Worm (Caenorhabditis elegans) whole organism, L3 larva: ENCODE data around the gene F33E11.3.

ENCODE experiments used
- R02D3.7 ChIP-seq: fragments of 150-350 bp; optimal IDR thresholded peaks from 2 replicates; lab custom pipeline; 2014; ENCODE audit warnings: missing biosample characterization, missing genetic modification characterization
- ama-1 ChIP-seq: fragments of 150-350 bp; optimal IDR thresholded peaks from 2 replicates; lab custom pipeline; 2018
- ceh-28 ChIP-seq: fragments of 150-350 bp; optimal IDR thresholded peaks from 2 replicates; lab custom pipeline; 2014; ENCODE audit warnings: missing biosample characterization, missing genetic modification reagents, missing genetic modification characterization
- ceh-82 ChIP-seq: fragments of 150-350 bp; optimal IDR thresholded peaks from 2 replicates; lab custom pipeline; 2014; ENCODE audit warnings: missing biosample characterization, missing genetic modification characterization
- ceh-9 ChIP-seq: sonication (generic microtip); optimal IDR thresholded peaks from 2 replicates; lab custom pipeline; 2018; ENCODE audit warnings: missing biosample characterization, missing genetic modification characterization
- daf-12 ChIP-seq: fragments of 150-350 bp; optimal IDR thresholded peaks from 2 replicates; lab custom pipeline; 2014; ENCODE audit warnings: missing biosample characterization, missing genetic modification reagents, missing genetic modification characterization
- elt-1 ChIP-seq: fragments of 150-350 bp; optimal IDR thresholded peaks from 2 replicates; lab custom pipeline; 2014; ENCODE audit warnings: missing biosample characterization, missing genetic modification characterization
- elt-2 ChIP-seq: sonication (generic microtip); optimal IDR thresholded peaks from 2 replicates; lab custom pipeline; 2016; ENCODE audit warnings: missing genetic modification reagents, mild to moderate bottlenecking, missing genetic modification characterization, missing compliant biosample characterization
- elt-3 ChIP-seq, 3 experiments: fragments of 150-350 bp in 1 of 3; sonication (generic microtip) in 2 of 3; optimal IDR thresholded peaks; 2 replicates in 2 of 3; 4 replicates in 1 of 3; lab custom pipeline; 2014 to 2017; ENCODE audit warnings: missing biosample characterization in 3 of 3, missing genetic modification characterization in 3 of 3
- eor-1 ChIP-seq, 2 experiments: fragments of 150-350 bp; optimal IDR thresholded peaks; 2 replicates each; lab custom pipeline; 2014 to 2018; ENCODE audit warnings: missing biosample characterization in 2 of 2, missing genetic modification characterization in 2 of 2
- fkh-10 ChIP-seq: sonication (generic microtip); optimal IDR thresholded peaks from 2 replicates; lab custom pipeline; 2017; ENCODE audit warnings: missing biosample characterization, missing genetic modification reagents, missing genetic modification characterization
- fkh-2 ChIP-seq: fragments of 150-350 bp; optimal IDR thresholded peaks from 2 replicates; lab custom pipeline; 2014; ENCODE audit warnings: missing biosample characterization, missing genetic modification reagents, missing genetic modification characterization
- hmg-11 ChIP-seq: sonication (generic microtip); optimal IDR thresholded peaks from 2 replicates; lab custom pipeline; 2016; ENCODE audit warnings: missing genetic modification characterization, missing compliant biosample characterization
- lin-15B ChIP-seq: fragments of 150-350 bp; optimal IDR thresholded peaks from 2 replicates; lab custom pipeline; 2014; ENCODE audit warnings: missing biosample characterization, missing genetic modification characterization
- lin-39 ChIP-seq: fragments of 150-350 bp; optimal IDR thresholded peaks from 2 replicates; lab custom pipeline; 2018; ENCODE audit warnings: missing biosample characterization, missing genetic modification reagents, missing genetic modification characterization
- lsy-12 ChIP-seq: sonication (generic microtip); optimal IDR thresholded peaks from 2 replicates; lab custom pipeline; 2016; ENCODE audit warnings: mild to moderate bottlenecking, missing genetic modification characterization, missing compliant biosample characterization
- mdl-1 ChIP-seq: fragments of 150-350 bp; optimal IDR thresholded peaks from 2 replicates; lab custom pipeline; 2014; ENCODE audit warnings: missing biosample characterization, missing genetic modification characterization
- mml-1 ChIP-seq: fragments of 150-350 bp; sonication (generic microtip); optimal IDR thresholded peaks from 3 replicates; lab custom pipeline; 2014; ENCODE audit warnings: missing biosample characterization, missing genetic modification characterization
- nfya-1 ChIP-seq: sonication (generic microtip); optimal IDR thresholded peaks from 2 replicates; lab custom pipeline; 2017; ENCODE audit warnings: missing genetic modification characterization, mild to moderate bottlenecking, missing compliant biosample characterization, antibody characterized with exemption, moderate library complexity; ENCODE audit not compliant: insufficient read depth
- nhr-11 ChIP-seq: fragments of 150-350 bp; optimal IDR thresholded peaks from 2 replicates; lab custom pipeline; 2014; ENCODE audit warnings: missing biosample characterization, missing genetic modification characterization
- nhr-23 ChIP-seq: fragments of 150-350 bp; optimal IDR thresholded peaks from 2 replicates; lab custom pipeline; 2014; ENCODE audit warnings: missing biosample characterization, missing genetic modification reagents, missing genetic modification characterization
- nhr-237 ChIP-seq: fragments of 150-350 bp; optimal IDR thresholded peaks from 2 replicates; lab custom pipeline; 2014; ENCODE audit warnings: missing biosample characterization, missing genetic modification characterization
- nhr-25 ChIP-seq: sonication (generic microtip); optimal IDR thresholded peaks from 2 replicates; lab custom pipeline; 2017; ENCODE audit warnings: missing biosample characterization, missing genetic modification characterization
- nhr-28 ChIP-seq: fragments of 150-350 bp; optimal IDR thresholded peaks from 2 replicates; lab custom pipeline; 2014; ENCODE audit warnings: missing biosample characterization, missing genetic modification characterization
- nhr-43 ChIP-seq: sonication (generic microtip); optimal IDR thresholded peaks from 2 replicates; lab custom pipeline; 2016; ENCODE audit warnings: mild to moderate bottlenecking, missing genetic modification characterization, missing compliant biosample characterization; ENCODE audit not compliant: poor library complexity, severe bottlenecking
- nhr-67 ChIP-seq: fragments of 150-350 bp; optimal IDR thresholded peaks from 2 replicates; lab custom pipeline; 2014; ENCODE audit warnings: missing biosample characterization, missing genetic modification characterization
- nhr-76 ChIP-seq: fragments of 150-350 bp; sonication (generic microtip); optimal IDR thresholded peaks from 5 replicates; lab custom pipeline; 2014; ENCODE audit warnings: missing biosample characterization, missing genetic modification characterization
- pha-4 ChIP-seq: fragments of 150-350 bp; optimal IDR thresholded peaks from 2 replicates; lab custom pipeline; 2014; ENCODE audit warnings: missing biosample characterization, missing genetic modification reagents, missing genetic modification characterization
- pqm-1 ChIP-seq: fragments of 150-350 bp; optimal IDR thresholded peaks from 2 replicates; lab custom pipeline; 2017; ENCODE audit warnings: missing biosample characterization, missing genetic modification characterization, inconsistent platforms
- skn-1 ChIP-seq: fragments of 150-350 bp; optimal IDR thresholded peaks from 2 replicates; lab custom pipeline; 2014; ENCODE audit warnings: missing biosample characterization, missing genetic modification characterization
- snpc-4 ChIP-seq: fragments of 150-350 bp; optimal IDR thresholded peaks from 2 replicates; lab custom pipeline; 2014; ENCODE audit warnings: missing biosample characterization, missing genetic modification characterization
- unc-39 ChIP-seq: sonication (generic microtip); optimal IDR thresholded peaks from 4 replicates; lab custom pipeline; 2017; ENCODE audit warnings: missing biosample characterization, missing genetic modification characterization
- unc-62 ChIP-seq: fragments of 150-350 bp; sonication (generic microtip); optimal IDR thresholded peaks from 4 replicates; lab custom pipeline; 2014; ENCODE audit warnings: missing biosample characterization, missing genetic modification reagents, missing genetic modification characterization
- ztf-11 ChIP-seq: fragments of 150-350 bp; optimal IDR thresholded peaks from 2 replicates; lab custom pipeline; 2014; ENCODE audit warnings: missing biosample characterization, missing genetic modification characterization
- ztf-4 ChIP-seq: fragments of 150-350 bp; optimal IDR thresholded peaks from 2 replicates; lab custom pipeline; 2014; ENCODE audit warnings: missing biosample characterization, missing genetic modification characterization

Gene F33E11.3

ce11 chrV:330625-331024 is 26.1 kb upstream of the F33E11.3 start, which contains the start of gene abt-4:
Gene abt-4 (minus strand): TSS chrV:330725.
- TF ChIP-seq mdl-1 (tag; lab: Kevin White, UChicago) (no peak), unc-62 (no peak), fkh-10 (GFP tag; lab: Kevin White, UChicago) (no peak), lin-39 (tag; lab: Kevin White, UChicago) (no peak), nhr-67 (no peak), elt-3 (tag; optimal IDR thresholded peaks at IDR 0.05; lab: Kevin White, UChicago) (no peak), ztf-4 (no peak), pqm-1 (no peak), ztf-11 (tag; lab: Kevin White, UChicago) (no peak), daf-12 (tag; lab: Kevin White, UChicago) (no peak)
- TF ChIP-seq, all 47 proteins: peak for 0

DNA sequence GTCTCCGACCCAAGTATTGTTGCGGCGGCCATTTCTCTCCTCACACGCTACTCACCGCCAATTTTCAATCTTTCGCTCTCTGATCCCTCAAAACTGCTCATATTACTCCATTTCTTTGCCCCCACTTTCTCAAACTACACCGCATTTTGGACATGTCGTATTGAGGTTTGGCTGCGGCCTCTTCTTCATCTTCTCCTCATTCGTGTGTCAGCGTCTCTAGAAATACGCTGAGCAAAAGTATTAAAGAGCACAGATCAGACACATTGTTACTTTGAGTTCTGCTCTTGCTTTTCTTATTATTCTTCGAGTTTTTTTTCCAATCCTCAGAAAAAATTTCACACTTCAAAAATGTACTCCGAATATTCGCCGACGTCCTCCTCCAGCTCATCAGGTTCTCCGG is 15.5 kb upstream of the F33E11.3 start:
- no peak for TF ChIP-seq ceh-9
- TF ChIP-seq daf-12 (tag; lab: Kevin White, UChicago), result no peak
- no peak for TF ChIP-seq nhr-23 (tag; lab: Kevin White, UChicago)
- TF ChIP-seq nhr-76 (tag; lab: Kevin White, UChicago), result no peak
- no peak for TF ChIP-seq ama-1 (lab: Kevin White, UChicago)
- no peak for TF ChIP-seq elt-2
- TF ChIP-seq ceh-28 (tag; lab: Kevin White, UChicago), result no peak
- no peak for TF ChIP-seq nhr-67
- no peak for TF ChIP-seq skn-1 (tag; lab: Kevin White, UChicago)
- TF ChIP-seq mml-1, result no peak
- TF ChIP-seq nhr-43, result no peak
- TF ChIP-seq elt-1, result no peak
- no peak for TF ChIP-seq nhr-11 (tag; lab: Kevin White, UChicago)
- TF ChIP-seq unc-39 (tag; lab: Kevin White, UChicago), result no peak
- no peak for TF ChIP-seq lsy-12 (tag; lab: Kevin White, UChicago)
- no peak for TF ChIP-seq nfya-1 (tag; lab: Kevin White, UChicago)
- no peak for TF ChIP-seq ztf-4
- TF ChIP-seq, all 47 proteins: peak for 0

ce11 chrV:312421-312820 is 7.9 kb upstream of the F33E11.3 start, which contains the start of gene nhr-15:
Gene nhr-15 (plus strand): TSS chrV:312721.
- no peak for TF ChIP-seq ama-1 (lab: Kevin White, UChicago)
- TF ChIP-seq lin-15B (tag; lab: Kevin White, UChicago), result no peak
- no peak for TF ChIP-seq mml-1
- TF ChIP-seq pha-4 (tag; lab: Kevin White, UChicago), result no peak
- TF ChIP-seq ztf-11 (tag; lab: Kevin White, UChicago), result no peak
- TF ChIP-seq R02D3.7 (tag; lab: Kevin White, UChicago), result no peak
- no peak for TF ChIP-seq nhr-67
- TF ChIP-seq nhr-23 (tag; lab: Kevin White, UChicago), result no peak

DNA sequence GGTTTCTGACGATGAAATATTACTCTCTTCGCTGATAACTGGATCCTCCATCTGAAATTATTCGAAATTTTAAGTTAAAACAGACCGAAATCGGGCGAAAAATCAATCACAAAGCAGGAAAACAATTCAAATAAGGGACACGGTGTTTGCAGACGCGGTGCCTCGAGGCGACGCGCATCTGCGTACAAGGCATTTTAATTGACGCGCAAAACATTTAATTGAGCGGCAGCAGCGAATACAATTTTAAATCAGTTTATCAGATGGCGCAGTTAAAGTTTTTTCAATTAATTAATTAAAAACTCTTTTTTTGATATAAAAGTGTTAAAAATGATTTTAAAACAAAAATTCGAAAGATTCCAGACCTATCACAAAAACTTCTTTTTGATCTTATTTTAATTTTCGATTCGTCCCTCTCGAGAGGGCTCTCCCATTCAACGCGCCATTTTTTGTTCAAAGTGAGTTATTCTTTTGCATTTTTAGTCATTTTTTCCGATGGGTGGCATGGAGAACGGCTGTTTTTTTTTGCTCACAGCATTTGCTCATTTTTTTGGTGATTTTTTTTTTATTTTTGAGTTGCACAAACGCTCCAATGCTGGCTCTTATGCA is 7.1 kb upstream of the F33E11.3 start, which contains the start of gene phf-10:
Gene phf-10, minus strand, starts transcription at position 81 of the 606 bp plus-strand sequence.
- no peak for TF ChIP-seq ceh-9
- peak; percentile 3 for TF ChIP-seq pha-4 (tag; lab: Kevin White, UChicago)
- no peak for TF ChIP-seq nhr-43
- peak; percentile 2 for TF ChIP-seq elt-2
- peak; percentile 25 for TF ChIP-seq nfya-1 (tag; lab: Kevin White, UChicago)
- peak; percentile 59 for TF ChIP-seq hmg-11 (tag; lab: Kevin White, UChicago)

DNA sequence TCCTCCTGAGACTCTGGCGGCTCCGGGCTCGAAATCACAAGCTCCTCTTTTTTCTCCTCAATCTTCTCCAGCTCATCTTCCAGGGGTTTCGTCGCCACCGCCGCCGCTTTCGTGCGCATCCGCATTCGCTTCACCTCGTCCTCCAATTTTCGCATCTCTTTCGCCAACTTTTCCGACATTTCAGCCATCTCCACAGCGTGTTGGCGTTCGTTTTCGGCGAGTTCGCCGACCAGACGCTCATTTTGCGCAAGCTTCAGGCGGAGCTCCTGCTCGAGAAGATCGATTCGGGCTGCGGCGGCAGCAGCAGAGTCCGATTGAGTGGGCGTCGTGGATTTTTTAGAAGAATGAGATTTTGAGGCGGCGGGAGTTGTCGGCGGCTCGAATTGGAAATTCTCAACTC is 1.2 kb downstream of the F33E11.3 start:
- TF ChIP-seq nfya-1 (tag; lab: Kevin White, UChicago), result no peak
- TF ChIP-seq daf-12 (tag; lab: Kevin White, UChicago), result no peak
- TF ChIP-seq nhr-237 (tag; lab: Kevin White, UChicago), result no peak
- no peak for TF ChIP-seq snpc-4 (tag; lab: Kevin White, UChicago)
- TF ChIP-seq nhr-28 (tag; lab: Kevin White, UChicago), result no peak
- no peak for TF ChIP-seq nhr-67
- no peak for TF ChIP-seq ceh-82 (tag; lab: Kevin White, UChicago)
- TF ChIP-seq pha-4 (tag; lab: Kevin White, UChicago), result no peak
- no peak for TF ChIP-seq skn-1 (tag; lab: Kevin White, UChicago)
- no peak for TF ChIP-seq lin-39 (tag; lab: Kevin White, UChicago)
- no peak for TF ChIP-seq nhr-23 (tag; lab: Kevin White, UChicago)
- no peak for TF ChIP-seq nhr-25 (tag; lab: Kevin White, UChicago)
- no peak for TF ChIP-seq R02D3.7 (tag; lab: Kevin White, UChicago)
- no peak for TF ChIP-seq fkh-2 (tag; lab: Kevin White, UChicago)
- no peak for TF ChIP-seq nhr-43
- no peak for TF ChIP-seq unc-39 (tag; lab: Kevin White, UChicago)
- TF ChIP-seq eor-1 (tag; optimal IDR thresholded peaks at IDR 0.05; lab: Kevin White, UChicago), result no peak
- no peak for TF ChIP-seq nhr-11 (tag; lab: Kevin White, UChicago)
- no peak for TF ChIP-seq elt-3 (tag; optimal IDR thresholded peaks at IDR 0.05; lab: Kevin White, UChicago)
- TF ChIP-seq, all 47 proteins: peak for 0
